Worm (Caenorhabditis elegans): ENCODE measurements around the gene ceh-13.

The ceh-13 gene

DNA sequence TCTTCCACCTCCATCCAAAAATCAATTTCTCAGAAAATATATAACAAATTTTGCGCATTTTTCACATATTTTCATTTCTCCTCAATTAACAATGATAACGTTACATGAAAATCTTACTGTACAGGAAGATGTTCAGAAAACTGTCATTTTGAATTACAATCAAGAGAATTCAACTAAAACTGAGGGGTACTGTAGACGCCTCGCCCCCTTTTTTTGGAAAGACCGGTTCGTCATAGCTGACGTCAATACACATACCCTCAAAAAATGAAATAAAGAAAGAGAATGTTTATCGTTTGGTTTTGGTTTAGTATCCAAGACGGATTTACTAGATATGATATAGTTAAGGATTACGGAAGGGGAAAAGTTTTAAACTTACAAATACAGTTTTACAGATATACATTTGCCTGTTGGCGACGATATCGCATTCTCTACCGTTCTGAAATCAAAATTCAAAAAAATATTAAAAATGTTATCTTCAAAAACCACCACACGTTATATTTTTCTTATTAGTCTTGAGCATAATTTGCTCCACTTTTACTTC lies 2.5 kb downstream of the ceh-13 start:
- TF ChIP-seq F13C5.2 (tag; optimal IDR thresholded peaks at IDR 0.05) (no peak), aly-1 (tag; optimal IDR thresholded peaks at IDR 0.05) (no peak), hmg-4 (GFP tag; optimal IDR thresholded peaks at IDR 0.05) (no peak), flt-1 (GFP tag; IDR thresholded peaks at IDR 0.05) (no peak), pes-1 (GFP tag; IDR thresholded peaks at IDR 0.05) (no peak), tra-4 (tag; optimal IDR thresholded peaks at IDR 0.05) (no peak), ceh-13 (GFP tag; optimal IDR thresholded peaks at IDR 0.05) (no peak), ceh-36 (tag; optimal IDR thresholded peaks at IDR 0.05) (no peak), hmbx-1 (tag; optimal IDR thresholded peaks at IDR 0.05) (no peak), tbx-37 (GFP tag; conservative IDR thresholded peaks at IDR 0.05) (no peak), hnd-1 (tag; optimal IDR thresholded peaks at IDR 0.05) (no peak), B0310.2 (tag; optimal IDR thresholded peaks at IDR 0.05) (no peak)

DNA sequence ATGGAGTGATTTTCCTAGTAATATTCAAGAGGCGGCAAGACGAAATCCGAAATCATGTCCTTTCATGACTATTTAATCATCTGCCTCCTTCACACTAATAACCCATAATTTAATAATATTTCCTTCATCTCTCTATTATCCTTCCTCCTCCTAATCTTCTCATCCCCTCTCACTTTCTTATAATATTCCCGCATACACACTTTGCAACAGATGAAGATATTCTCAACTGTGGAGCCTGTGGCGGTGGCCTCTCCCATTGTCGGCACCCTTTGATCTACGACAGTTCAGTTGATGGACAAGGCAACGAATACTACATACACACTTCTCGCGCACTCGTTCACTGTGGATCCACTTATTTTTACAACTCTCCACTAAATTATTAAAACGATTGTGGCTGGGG lies 3.2 kb downstream of the ceh-13 start:
- TF ChIP-seq pes-1 (GFP tag; IDR thresholded peaks at IDR 0.05) (no peak), tra-4 (tag; optimal IDR thresholded peaks at IDR 0.05) (no peak), B0310.2 (tag; optimal IDR thresholded peaks at IDR 0.05) (no peak), flt-1 (GFP tag; IDR thresholded peaks at IDR 0.05) (no peak), ets-7 (tag; optimal IDR thresholded peaks at IDR 0.05) (no peak), ceh-13 (GFP tag; optimal IDR thresholded peaks at IDR 0.05) (no peak)

DNA sequence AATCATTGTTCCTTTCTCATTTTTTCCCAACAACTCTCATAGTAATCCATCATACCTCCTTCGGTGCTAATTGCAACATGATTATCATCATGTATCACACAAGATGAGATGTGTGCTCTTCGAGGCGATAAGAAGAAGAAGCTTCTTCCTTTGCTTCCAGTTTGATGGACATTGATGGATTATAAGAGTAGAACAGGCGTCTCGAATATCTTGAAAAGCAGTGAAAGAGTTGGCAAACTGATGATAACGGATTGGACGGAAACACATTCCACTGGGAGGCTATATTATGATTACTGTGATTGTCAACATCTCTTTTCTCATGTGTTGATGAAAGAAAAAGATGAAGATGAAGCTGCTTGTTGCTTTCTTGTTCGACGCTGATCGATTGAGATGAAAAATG lies 4.4 kb downstream of the ceh-13 start:
- TF ChIP-seq scrt-1 (GFP tag; IDR thresholded peaks at IDR 0.05) (no peak), hmg-4 (GFP tag; optimal IDR thresholded peaks at IDR 0.05) (no peak), tra-4 (tag; optimal IDR thresholded peaks at IDR 0.05) (no peak), hnd-1 (tag; optimal IDR thresholded peaks at IDR 0.05) (no peak), aly-1 (tag; optimal IDR thresholded peaks at IDR 0.05) (no peak)

DNA sequence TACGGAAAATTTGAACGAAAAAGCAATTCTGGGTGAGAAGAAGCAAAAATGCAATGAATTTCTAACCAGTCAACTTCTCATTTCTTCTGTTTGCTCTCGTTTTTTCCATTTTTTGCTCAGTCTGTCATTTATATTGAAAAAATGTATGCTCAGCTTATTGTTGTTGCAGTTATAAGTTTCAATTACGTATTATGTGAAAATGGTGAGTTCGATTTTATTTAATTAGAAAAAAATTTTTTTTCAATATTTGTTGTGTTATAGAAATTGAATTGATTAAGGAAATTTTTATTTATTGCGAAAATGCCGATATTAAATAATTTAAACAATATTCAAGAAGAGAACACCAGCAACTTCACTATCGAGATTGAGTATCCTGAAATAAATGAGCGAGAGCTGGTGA lies 6.4 kb downstream of the ceh-13 start, which contains the start of gene lgc-12:
lgc-12 (plus strand) TSS at position 301 of the 400 bp plus-strand sequence.
- no peak for TF ChIP-seq flt-1 (GFP tag; IDR thresholded peaks at IDR 0.05)
- no peak for TF ChIP-seq pes-1 (GFP tag; IDR thresholded peaks at IDR 0.05)
- no peak for TF ChIP-seq sea-1 (GFP tag; conservative IDR thresholded peaks at IDR 0.05)
- TF ChIP-seq ceh-36 (tag; optimal IDR thresholded peaks at IDR 0.05): no peak
- TF ChIP-seq B0310.2 (tag; optimal IDR thresholded peaks at IDR 0.05): no peak
- TF ChIP-seq hmg-4 (GFP tag; optimal IDR thresholded peaks at IDR 0.05): no peak
- no peak for TF ChIP-seq hmbx-1 (tag; optimal IDR thresholded peaks at IDR 0.05)
- TF ChIP-seq tbx-11 (GFP tag; IDR thresholded peaks at IDR 0.05): no peak
- TF ChIP-seq ceh-13 (GFP tag; optimal IDR thresholded peaks at IDR 0.05): no peak
- no peak for TF ChIP-seq ama-1 (optimal IDR thresholded peaks at IDR 0.05)
- TF ChIP-seq aly-1 (tag; optimal IDR thresholded peaks at IDR 0.05): no peak
- TF ChIP-seq tbx-37 (GFP tag; conservative IDR thresholded peaks at IDR 0.05): no peak
- no peak for TF ChIP-seq ets-7 (tag; optimal IDR thresholded peaks at IDR 0.05)
- no peak for TF ChIP-seq hnd-1 (tag; optimal IDR thresholded peaks at IDR 0.05)
- TF ChIP-seq tra-4 (tag; optimal IDR thresholded peaks at IDR 0.05): no peak

DNA sequence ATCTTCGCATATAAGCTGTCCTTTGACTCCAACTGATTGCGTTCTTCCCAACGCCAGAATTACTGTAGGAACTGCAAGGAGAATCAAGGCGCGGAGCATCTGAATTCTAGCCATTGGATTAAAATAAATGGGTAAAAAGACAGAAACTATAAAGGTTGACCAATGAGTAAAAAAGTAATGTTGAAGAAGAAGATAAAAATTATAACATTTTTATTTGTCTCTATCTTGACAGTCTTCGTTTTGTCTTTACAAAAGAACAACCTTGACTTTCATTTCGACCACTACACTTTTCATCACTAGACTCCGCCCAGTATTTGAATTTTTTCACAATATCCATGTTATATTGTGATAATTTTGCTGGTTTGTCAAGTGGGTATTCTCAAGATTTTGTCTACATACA lies 9.8 kb downstream of the ceh-13 start, which contains the start of gene ttr-8:
ttr-8 (minus strand) TSS at position 101 of the 400 bp plus-strand sequence.
- no peak for TF ChIP-seq hmbx-1 (tag; optimal IDR thresholded peaks at IDR 0.05)
- TF ChIP-seq tbx-11 (GFP tag; IDR thresholded peaks at IDR 0.05): no peak
- TF ChIP-seq hnd-1 (tag; optimal IDR thresholded peaks at IDR 0.05): no peak
- no peak for TF ChIP-seq pes-1 (GFP tag; IDR thresholded peaks at IDR 0.05)
- TF ChIP-seq sea-1 (GFP tag; conservative IDR thresholded peaks at IDR 0.05): no peak
- TF ChIP-seq ama-1 (optimal IDR thresholded peaks at IDR 0.05): no peak
- TF ChIP-seq F13C5.2 (tag; optimal IDR thresholded peaks at IDR 0.05): no peak

DNA sequence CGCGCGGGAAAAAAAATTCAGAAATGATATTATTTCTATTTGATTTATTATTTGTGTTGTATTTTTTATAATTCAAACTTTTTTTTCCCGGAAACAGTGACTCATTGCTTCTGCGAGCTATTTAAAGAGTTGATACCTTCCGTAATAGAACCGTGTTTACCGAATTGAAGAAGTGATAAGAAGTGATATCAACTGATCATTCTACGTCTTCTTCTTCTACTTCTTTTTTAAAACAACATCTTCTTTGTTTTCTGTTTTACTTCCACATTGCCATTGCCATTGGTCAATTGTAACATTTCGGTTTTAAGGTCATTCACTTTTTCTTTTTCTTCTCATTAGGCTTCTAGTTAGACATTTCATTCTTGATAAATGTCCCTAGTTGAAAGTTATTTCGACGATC lies 10.6 kb downstream of the ceh-13 start, which contains the start of gene ttr-32:
ttr-32 (plus strand) TSS at position 314 of the 400 bp plus-strand sequence.
- TF ChIP-seq flt-1 (GFP tag; IDR thresholded peaks at IDR 0.05) (no peak), hnd-1 (tag; optimal IDR thresholded peaks at IDR 0.05) (no peak), pes-1 (GFP tag; IDR thresholded peaks at IDR 0.05) (no peak), aly-1 (tag; optimal IDR thresholded peaks at IDR 0.05) (no peak), F13C5.2 (tag; optimal IDR thresholded peaks at IDR 0.05) (no peak), tbx-11 (GFP tag; IDR thresholded peaks at IDR 0.05) (no peak), scrt-1 (GFP tag; IDR thresholded peaks at IDR 0.05) (no peak), hmbx-1 (tag; optimal IDR thresholded peaks at IDR 0.05) (no peak)

DNA sequence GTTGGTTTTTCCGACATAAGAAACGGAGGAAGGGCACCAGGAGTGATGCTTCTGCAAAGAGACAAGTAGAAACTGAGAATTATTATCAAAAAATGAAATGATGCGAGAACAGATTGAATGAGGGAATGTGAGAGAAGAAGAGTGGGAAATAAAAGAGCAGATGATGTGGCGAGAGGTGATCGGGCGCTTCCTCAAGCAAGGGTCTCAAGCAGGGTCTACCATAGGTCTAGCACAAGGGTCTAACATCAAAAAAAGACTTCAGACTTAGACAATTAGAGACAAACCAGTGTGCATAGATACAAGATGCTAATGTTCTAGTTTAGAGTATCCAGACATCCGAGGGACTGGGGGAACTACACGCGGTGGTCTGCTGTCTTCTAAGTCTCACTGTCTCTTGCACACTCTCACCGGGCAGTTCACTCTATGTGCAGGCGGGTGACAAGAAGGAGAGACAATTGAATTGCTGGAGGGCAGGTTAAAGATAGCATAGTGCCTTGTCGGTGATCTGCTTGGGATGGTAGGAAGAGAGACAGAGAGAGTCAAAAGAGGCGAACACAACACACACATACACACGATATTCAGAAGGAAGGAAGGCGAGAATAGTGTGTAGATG lies 14.7 kb downstream of the ceh-13 start, which contains the start of gene R13A5.7:
R13A5.7 (minus strand) TSS at position 51 of the 613 bp plus-strand sequence.
- TF ChIP-seq hmg-4 (GFP tag; optimal IDR thresholded peaks at IDR 0.05) (peak; percentile 74), aly-1 (tag; optimal IDR thresholded peaks at IDR 0.05) (peak; percentile 10), scrt-1 (GFP tag; IDR thresholded peaks at IDR 0.05) (0 out of 2 replicates have a peak, but pooled peaks have one; percentile 10), ceh-13 (GFP tag; optimal IDR thresholded peaks at IDR 0.05) (no peak)

DNA sequence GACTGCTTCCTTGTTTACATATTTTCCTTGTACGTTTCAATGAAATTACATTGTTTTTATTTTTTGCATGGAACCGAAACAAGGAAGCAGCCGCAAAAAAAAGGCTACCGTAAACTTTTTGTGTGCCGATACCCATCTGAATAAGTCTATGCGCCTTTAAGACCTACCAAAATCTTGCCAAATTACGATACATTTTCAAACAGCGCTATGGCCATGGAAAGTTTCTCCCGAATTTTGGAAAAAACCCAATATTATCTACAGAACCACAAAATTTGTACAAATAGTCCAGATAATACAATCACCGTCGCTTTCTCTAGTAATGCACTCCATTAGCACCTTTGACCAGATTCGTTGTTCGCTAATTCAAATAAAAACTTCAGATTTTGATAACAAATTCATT lies 16.3 kb downstream of the ceh-13 start:
- TF ChIP-seq flt-1 (GFP tag; IDR thresholded peaks at IDR 0.05): no peak
- no peak for TF ChIP-seq tbx-37 (GFP tag; conservative IDR thresholded peaks at IDR 0.05)
- no peak for TF ChIP-seq ceh-36 (tag; optimal IDR thresholded peaks at IDR 0.05)
- TF ChIP-seq hnd-1 (tag; optimal IDR thresholded peaks at IDR 0.05): no peak
- TF ChIP-seq ceh-13 (GFP tag; optimal IDR thresholded peaks at IDR 0.05): no peak
- no peak for TF ChIP-seq F13C5.2 (tag; optimal IDR thresholded peaks at IDR 0.05)
- TF ChIP-seq tra-4 (tag; optimal IDR thresholded peaks at IDR 0.05): no peak
- no peak for TF ChIP-seq B0310.2 (tag; optimal IDR thresholded peaks at IDR 0.05)
- TF ChIP-seq hmg-4 (GFP tag; optimal IDR thresholded peaks at IDR 0.05): no peak
- TF ChIP-seq aly-1 (tag; optimal IDR thresholded peaks at IDR 0.05): no peak
- TF ChIP-seq ama-1 (optimal IDR thresholded peaks at IDR 0.05): no peak
- no peak for TF ChIP-seq tbx-11 (GFP tag; IDR thresholded peaks at IDR 0.05)
- TF ChIP-seq ets-7 (tag; optimal IDR thresholded peaks at IDR 0.05): no peak
- TF ChIP-seq sea-1 (GFP tag; conservative IDR thresholded peaks at IDR 0.05): no peak
- no peak for TF ChIP-seq pes-1 (GFP tag; IDR thresholded peaks at IDR 0.05)
- TF ChIP-seq scrt-1 (GFP tag; IDR thresholded peaks at IDR 0.05): no peak
- no peak for TF ChIP-seq hmbx-1 (tag; optimal IDR thresholded peaks at IDR 0.05)

Data from whole organism, early embryonic.